Fruit fly (Drosophila melanogaster) S2 (cell line): ENCODE results near the gene Hcs.

ENCODE experiments used
- CG8478 ChIP-seq: fragments of >200 bp; optimal IDR thresholded peaks from 2 replicates; lab custom pipeline; 2018
- CTCF ChIP-seq, 2 experiments: fragments of >200 bp; optimal IDR thresholded peaks; 2 replicates each; lab custom pipeline; 2018

dm6 chr3R:5464481-5464880, 10.2 kb upstream of the Hcs start, which contains the start of gene PEK:
- TF ChIP-seq CG8478 (lab: Kevin White, UChicago), result no peak
- no peak for TF ChIP-seq CTCF (optimal IDR thresholded peaks at IDR 0.05; lab: Kevin White, UChicago)
